Worm (Caenorhabditis elegans): ENCODE results near the gene lsm-4.

lsm-4 gene

DNA sequence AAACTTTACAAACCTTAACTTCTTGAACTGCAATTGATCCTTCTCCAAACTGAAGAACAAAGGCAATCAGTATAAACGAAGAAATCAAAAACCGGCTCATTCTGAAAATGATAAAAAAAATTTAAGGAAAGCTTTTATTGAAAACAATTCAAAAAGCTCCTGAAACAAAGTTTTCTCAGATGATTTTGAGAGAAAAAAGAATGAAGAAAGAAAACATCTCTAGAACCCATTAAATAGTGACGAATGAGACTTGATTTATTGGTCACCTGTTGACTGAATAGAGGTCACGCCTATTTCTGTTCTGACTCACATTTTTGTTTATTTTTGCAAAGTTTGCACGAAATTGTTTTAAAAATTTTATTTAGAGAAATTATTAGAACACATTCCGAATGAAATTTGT, 41.7 kb downstream of the lsm-4 start, which contains the start of gene E04F6.8:
TSS of gene E04F6.8 (minus strand) at position 101 of the 400 bp plus-strand sequence.
- no peak for TF ChIP-seq unc-62 (GFP tag; optimal IDR thresholded peaks at IDR 0.05)

DNA sequence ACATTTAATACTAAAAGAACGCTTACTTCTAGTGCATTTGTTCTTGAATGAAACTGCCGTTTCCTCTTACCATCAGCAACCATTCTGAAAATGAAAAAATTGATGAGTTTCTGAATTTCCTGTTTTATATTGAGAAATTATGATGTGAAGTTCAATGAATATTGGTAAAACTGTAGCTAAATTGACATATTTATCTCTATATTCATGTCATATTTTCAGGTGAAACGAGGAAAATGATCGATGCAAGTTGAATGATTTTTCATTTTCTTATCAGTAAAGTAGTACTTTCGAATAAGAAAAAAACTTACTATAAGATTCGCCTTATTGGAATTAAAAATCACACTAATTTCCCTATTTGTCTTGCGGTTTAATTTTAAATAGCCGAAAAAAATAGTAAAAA, 42.8 kb downstream of the lsm-4 start, which contains the start of gene E04F6.15:
TSS of gene E04F6.15 (minus strand) at position 101 of the 400 bp plus-strand sequence.
- TF ChIP-seq unc-62 (GFP tag; optimal IDR thresholded peaks at IDR 0.05) = no peak

DNA sequence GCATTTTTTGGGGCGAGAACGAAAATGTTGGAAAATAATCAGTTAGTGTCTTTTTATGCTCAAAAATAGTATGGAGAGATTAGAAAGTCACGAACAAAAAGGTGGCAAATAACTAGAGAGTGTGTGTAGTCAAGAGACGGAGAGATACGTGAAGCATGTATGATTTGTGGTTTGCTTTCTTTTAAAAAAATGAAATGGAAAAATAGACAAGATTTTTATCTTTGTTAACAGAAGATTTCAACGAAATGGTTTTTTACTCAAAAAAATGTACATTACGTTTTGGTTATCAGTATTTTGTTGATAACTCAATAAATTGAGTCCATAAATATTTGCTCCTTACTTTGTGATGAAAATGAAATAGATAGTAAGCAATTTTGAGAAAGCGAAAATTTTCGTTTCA, 44.8 kb downstream of the lsm-4 start, which contains the start of gene dhs-7:
TSS of gene dhs-7 (minus strand) at position 277 of the 400 bp plus-strand sequence.
- no peak for TF ChIP-seq unc-62 (GFP tag; optimal IDR thresholded peaks at IDR 0.05)

DNA sequence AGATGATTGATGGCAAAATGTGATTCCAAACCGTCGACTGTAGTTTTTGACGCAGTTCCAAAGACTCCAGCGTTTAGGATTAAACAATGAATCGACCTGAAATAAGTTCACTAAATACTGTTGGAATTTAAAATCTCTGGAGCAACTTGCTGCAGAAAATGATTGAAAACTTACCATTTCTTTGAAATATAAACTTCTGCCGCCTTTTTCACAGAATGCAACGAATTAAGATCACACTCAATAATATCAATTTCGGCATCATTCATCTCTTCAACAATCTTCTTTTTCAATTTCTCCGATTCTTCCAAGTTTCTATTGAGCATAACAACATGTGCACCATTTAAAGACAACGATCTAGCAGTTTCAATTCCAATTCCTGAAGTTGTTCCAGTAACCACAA, 45.3 kb downstream of the lsm-4 start:
- TF ChIP-seq unc-62 (GFP tag; optimal IDR thresholded peaks at IDR 0.05) = no peak

DNA sequence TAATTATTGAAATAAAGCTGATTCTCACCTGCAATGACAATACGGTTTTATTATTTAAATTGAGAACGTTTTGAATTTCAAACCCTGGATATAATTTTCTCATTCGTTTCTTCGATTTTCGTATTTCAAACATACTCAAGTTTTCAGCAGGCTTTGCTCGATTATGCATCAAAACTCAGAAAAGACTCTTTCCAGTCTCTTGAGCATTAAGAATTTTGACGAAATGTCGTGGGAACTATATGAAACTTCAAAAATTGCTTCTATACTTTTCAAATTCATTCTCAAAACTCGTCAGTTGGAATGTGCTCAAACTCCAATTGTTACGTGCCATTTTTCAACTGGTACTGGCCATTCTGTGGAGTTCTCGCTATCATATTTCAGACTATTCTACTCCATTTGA, 47.6 kb downstream of the lsm-4 start, which contains the start of gene srd-59:
TSS of gene srd-59 (plus strand) at position 301 of the 400 bp plus-strand sequence.
- TF ChIP-seq unc-62 (GFP tag; optimal IDR thresholded peaks at IDR 0.05) = no peak

DNA sequence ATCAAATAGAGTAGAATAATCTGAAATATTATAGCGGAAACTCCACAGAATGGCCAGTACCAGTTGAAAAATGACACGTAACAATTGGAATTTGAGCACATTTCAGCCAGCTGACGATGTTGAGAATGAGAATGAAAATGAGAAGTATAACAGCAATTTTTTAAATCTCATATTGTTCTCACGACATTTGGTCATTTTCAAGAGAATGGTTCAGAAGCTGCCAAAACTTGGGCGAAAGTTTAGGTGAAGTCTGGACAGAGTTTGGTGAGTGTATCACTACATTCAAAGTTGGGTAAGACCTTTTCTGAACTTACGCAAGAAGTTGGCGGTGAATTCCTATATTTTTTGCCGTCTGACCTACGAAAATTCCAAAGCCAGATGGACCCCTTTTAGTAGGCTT, 48.0 kb downstream of the lsm-4 start, which contains the start of gene srd-58:
TSS of gene srd-58 (minus strand) at position 101 of the 400 bp plus-strand sequence.
- TF ChIP-seq unc-62 (GFP tag; optimal IDR thresholded peaks at IDR 0.05) = no peak

DNA sequence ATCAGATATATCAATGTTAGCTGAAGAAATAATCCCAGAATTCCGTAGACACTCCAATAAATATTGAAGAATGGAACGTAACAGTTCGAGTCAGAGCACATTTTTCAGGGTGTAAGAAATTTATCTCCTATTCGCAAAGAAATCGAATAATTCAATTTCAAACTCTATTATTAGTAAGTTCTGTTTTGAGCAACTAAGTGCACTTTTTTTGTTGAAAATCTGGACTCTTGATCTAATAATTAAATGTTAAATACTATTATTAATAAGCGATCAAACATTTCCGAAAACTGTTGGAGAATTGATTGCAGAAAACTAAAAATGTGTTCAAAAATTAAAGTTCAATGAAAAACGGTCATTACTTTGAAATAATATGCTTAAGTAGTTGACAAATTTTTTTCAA, 49.9 kb downstream of the lsm-4 start, which contains the start of gene srd-56:
TSS of gene srd-56 (minus strand) at position 101 of the 400 bp plus-strand sequence.
- TF ChIP-seq unc-62 (GFP tag; optimal IDR thresholded peaks at IDR 0.05) = no peak
